In genomic region chrX:6709252-6710037, dm6 we compare ENCODE assay signal across 3 fruit fly cellular contexts.
TF ChIP-seq lines count a peak whose summit lies in the region.

No protein-coding gene starts in this region.

- no peak for TF ChIP-seq CTCF in whole organism, embryonic (GFP tag; optimal IDR thresholded peaks at IDR 0.05; lab: Kevin White, UChicago)

TF ChIP-seq in whole organism, embryonic, 481 proteins besides CTCF, POLR2A, EP300 and RAD21:
- 0 out of 2 replicates have a peak, but pooled peaks have one; percentile 10 for TF ChIP-seq chm (GFP tag; IDR thresholded peaks at IDR 0.05; lab: Robert Waterston, UW)
- TF ChIP-seq pfk (GFP tag; optimal IDR thresholded peaks at IDR 0.05; lab: Kevin White, UChicago), result peak; percentile 95
- TF ChIP-seq CG2202 (tag; optimal IDR thresholded peaks at IDR 0.05; lab: Kevin White, UChicago), result no peak
- no peak for TF ChIP-seq jumu (GFP tag; optimal IDR thresholded peaks at IDR 0.05; lab: Kevin White, UChicago)
- peak; percentile 22 for TF ChIP-seq scrt (GFP tag; optimal IDR thresholded peaks at IDR 0.05; lab: Kevin White, UChicago)
- peak; percentile 74 for TF ChIP-seq kah (GFP tag; optimal IDR thresholded peaks at IDR 0.05; lab: Kevin White, UChicago)
- peak; percentile 32 for TF ChIP-seq Med (GFP tag; lab: Kevin White, UChicago)
- TF ChIP-seq Trl (optimal IDR thresholded peaks at IDR 0.05; lab: Kevin White, UChicago), result peak; percentile 48 to 50
- TF ChIP-seq Trl (GFP tag; optimal IDR thresholded peaks at IDR 0.05; lab: Kevin White, UChicago), result no peak
- peak; percentile 64 for TF ChIP-seq sens (GFP tag; lab: Kevin White, UChicago)
- no peak for TF ChIP-seq CG16779 (GFP tag; IDR thresholded peaks at IDR 0.05; lab: Robert Waterston, UW)
- no peak for TF ChIP-seq CG14965 (GFP tag; optimal IDR thresholded peaks at IDR 0.05; lab: Kevin White, UChicago; ENCODE audit: borderline replicate concordance)
- TF ChIP-seq CG12659 (GFP tag; optimal IDR thresholded peaks at IDR 0.05; lab: Kevin White, UChicago), result no peak

TF ChIP-seq in whole organism, prepupa, 60 proteins besides CTCF, POLR2A, EP300 and RAD21:
- TF ChIP-seq eg (GFP tag; IDR thresholded peaks at IDR 0.05; lab: Robert Waterston, UW), result no peak
- TF ChIP-seq CG6808 (GFP tag; optimal IDR thresholded peaks at IDR 0.05; lab: Kevin White, UChicago), result peak; percentile 97

TF ChIP-seq in whole organism, pupa, 21 proteins besides CTCF, POLR2A, EP300 and RAD21:
- TF ChIP-seq Pif1A (GFP tag; optimal IDR thresholded peaks at IDR 0.05; lab: Kevin White, UChicago) (no peak), CG12605 (GFP tag; IDR thresholded peaks at IDR 0.05; lab: Robert Waterston, UW) (peak; percentile 31), CG9948 (tag; optimal IDR thresholded peaks at IDR 0.05; lab: Kevin White, UChicago) (no peak), fd96Ca (GFP tag; IDR thresholded peaks at IDR 0.05; lab: Robert Waterston, UW) (no peak)
